Worm (Caenorhabditis elegans) whole organism, late embryonic: ENCODE data around the gene ZC204.13.

Experiments used
- K02D7.2 ChIP-seq: sonication (generic microtip); optimal IDR thresholded peaks from 2 replicates; lab custom pipeline; 2017; ENCODE audit warnings: mild to moderate bottlenecking, missing genetic modification characterization, missing compliant biosample characterization
- ama-1 ChIP-seq: fragments of 150-350 bp; optimal IDR thresholded peaks from 2 replicates; lab custom pipeline; 2014
- che-1 ChIP-seq: sonication (generic microtip); optimal IDR thresholded peaks from 2 replicates; lab custom pipeline; 2016; ENCODE audit warnings: mild to moderate bottlenecking, missing genetic modification characterization, missing compliant biosample characterization
- fkh-6 ChIP-seq: sonication (generic microtip); optimal IDR thresholded peaks from 2 replicates; lab custom pipeline; 2016; ENCODE audit warnings: missing genetic modification characterization, missing compliant biosample characterization
- hlh-30 ChIP-seq: sonication (generic microtip); optimal IDR thresholded peaks from 2 replicates; lab custom pipeline; 2017; ENCODE audit warnings: antibody characterized with exemption, missing genetic modification characterization, missing compliant biosample characterization; ENCODE audit not compliant: insufficient read depth
- npax-4 ChIP-seq: sonication (generic microtip); optimal IDR thresholded peaks from 2 replicates; lab custom pipeline; 2016; ENCODE audit warnings: missing genetic modification characterization, missing compliant biosample characterization
- pha-4 ChIP-seq: fragments of 150-350 bp; optimal IDR thresholded peaks from 2 replicates; lab custom pipeline; 2018; ENCODE audit warnings: missing biosample characterization, missing genetic modification reagents, missing genetic modification characterization
- pqm-1 ChIP-seq: sonication (generic microtip); optimal IDR thresholded peaks from 2 replicates; lab custom pipeline; 2016; ENCODE audit warnings: missing genetic modification characterization, missing compliant biosample characterization
- tbx-2 ChIP-seq: sonication (generic microtip); optimal IDR thresholded peaks from 2 replicates; lab custom pipeline; 2016; ENCODE audit warnings: missing genetic modification characterization, missing compliant biosample characterization
- unc-42 ChIP-seq: sonication (generic microtip); optimal IDR thresholded peaks from 2 replicates; lab custom pipeline; 2016; ENCODE audit warnings: missing genotype, missing genetic modification characterization, missing compliant biosample characterization
- unc-55 ChIP-seq: sonication (generic microtip); optimal IDR thresholded peaks from 2 replicates; lab custom pipeline; 2017; ENCODE audit warnings: missing biosample characterization, missing genetic modification reagents, missing genetic modification characterization
- unc-86 ChIP-seq: sonication (generic microtip); optimal IDR thresholded peaks from 2 replicates; lab custom pipeline; 2016; ENCODE audit warnings: missing genetic modification characterization, missing compliant biosample characterization

ce11 chrII:1644777-1645348 lies 15.9 kb downstream of the ZC204.13 start, which contains the start of gene ZC204.6:
- no peak for TF ChIP-seq unc-86 (tag; lab: Kevin White, UChicago)
- TF ChIP-seq che-1 (tag; lab: Kevin White, UChicago) = no peak
- no peak for TF ChIP-seq unc-55 (GFP tag; lab: Kevin White, UChicago)
- TF ChIP-seq npax-4 (tag; lab: Kevin White, UChicago) = no peak
- no peak for TF ChIP-seq pha-4 (tag; lab: Kevin White, UChicago)
- TF ChIP-seq fkh-6 = no peak
- no peak for TF ChIP-seq ama-1 (lab: Kevin White, UChicago)
- no peak for TF ChIP-seq hlh-30 (tag; lab: Kevin White, UChicago)
- TF ChIP-seq pqm-1 (tag; lab: Kevin White, UChicago) = no peak
- no peak for TF ChIP-seq K02D7.2
- TF ChIP-seq tbx-2 (tag; lab: Kevin White, UChicago) = no peak
- TF ChIP-seq unc-42 (tag; lab: Kevin White, UChicago) = no peak
